Worm (Caenorhabditis elegans): Measurements from ENCODE around the gene B0244.15.

DNA sequence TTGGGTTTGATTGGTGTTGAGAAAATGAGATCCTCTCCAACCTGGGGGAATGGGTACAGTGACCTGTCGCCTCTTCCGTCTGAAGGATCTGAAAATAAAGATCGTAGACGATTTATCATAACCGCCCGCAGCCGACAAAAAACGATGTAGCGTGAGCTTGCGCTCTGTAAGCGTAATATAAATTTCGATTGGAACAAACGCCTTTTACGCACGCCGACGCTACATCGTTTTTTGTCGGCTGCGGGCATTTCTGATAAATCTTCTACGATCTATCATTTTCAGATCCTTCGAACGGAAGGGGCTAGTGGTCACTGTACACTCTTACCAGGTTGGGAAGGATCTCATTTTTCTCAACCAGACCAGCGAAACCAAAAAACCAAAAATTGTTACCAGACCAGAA lies 5.2 kb downstream of the B0244.15 start:
- TF ChIP-seq elt-1 (tag; optimal IDR thresholded peaks at IDR 0.05; ENCODE audit: borderline replicate concordance, insufficient read depth): no peak
- TF ChIP-seq unc-39 (tag; optimal IDR thresholded peaks at IDR 0.05): no peak
- TF ChIP-seq pha-4 (tag; optimal IDR thresholded peaks at IDR 0.05): no peak
- TF ChIP-seq flh-1 (GFP tag; optimal IDR thresholded peaks at IDR 0.05): no peak
- no peak for TF ChIP-seq sem-2 (GFP tag; optimal IDR thresholded peaks at IDR 0.05)
- TF ChIP-seq unc-62 (GFP tag; optimal IDR thresholded peaks at IDR 0.05): no peak
- no peak for TF ChIP-seq lin-13 (tag; optimal IDR thresholded peaks at IDR 0.05)
